Fruit fly (Drosophila melanogaster): ENCODE measurements around the gene Ravus.

Gene Ravus

dm6 chr3R:13273462-13273861, 9.6 kb upstream of the Ravus start (continued):
- no peak for TF ChIP-seq Lim3 (GFP tag; IDR thresholded peaks at IDR 0.05)
- no peak for TF ChIP-seq CG1602 (GFP tag; optimal IDR thresholded peaks at IDR 0.05)
- no peak for TF ChIP-seq CG17612 (GFP tag; IDR thresholded peaks at IDR 0.05)
- TF ChIP-seq ERR (GFP tag; optimal IDR thresholded peaks at IDR 0.05): no peak
- peak; percentile 76 for TF ChIP-seq CG12769 (tag; optimal IDR thresholded peaks at IDR 0.05)
- no peak for TF ChIP-seq NFAT (GFP tag; IDR thresholded peaks at IDR 0.05)
- peak; percentile 8 for TF ChIP-seq Med (GFP tag)
- no peak for TF ChIP-seq ems (GFP tag; optimal IDR thresholded peaks at IDR 0.05)
- no peak for TF ChIP-seq fd96Cb (tag; optimal IDR thresholded peaks at IDR 0.05)
- 0 out of 3 replicates have a peak, but pooled peaks have one; percentile 11 for TF ChIP-seq CG16813 (GFP tag; IDR thresholded peaks at IDR 0.05; ENCODE audit: partially characterized antibody)
- peak; percentile 72; the same call in 1 of the 2 replicates for TF ChIP-seq vvl (GFP tag; IDR thresholded peaks at IDR 0.05)
- TF ChIP-seq otp (GFP tag; IDR thresholded peaks at IDR 0.05): no peak
- peak; percentile 63 for TF ChIP-seq sd (tag; optimal IDR thresholded peaks at IDR 0.05)
- peak; percentile 33 for TF ChIP-seq mirr (GFP tag; optimal IDR thresholded peaks at IDR 0.05)
- TF ChIP-seq CTCF (GFP tag; optimal IDR thresholded peaks at IDR 0.05): no peak
- TF ChIP-seq CG14050 (GFP tag; IDR thresholded peaks at IDR 0.05): no peak
- no peak for TF ChIP-seq Xbp1 (GFP tag; optimal IDR thresholded peaks at IDR 0.05)
- no peak for TF ChIP-seq Oli (tag; optimal IDR thresholded peaks at IDR 0.05)
- TF ChIP-seq ken (GFP tag; IDR thresholded peaks at IDR 0.05): no peak

DNA sequence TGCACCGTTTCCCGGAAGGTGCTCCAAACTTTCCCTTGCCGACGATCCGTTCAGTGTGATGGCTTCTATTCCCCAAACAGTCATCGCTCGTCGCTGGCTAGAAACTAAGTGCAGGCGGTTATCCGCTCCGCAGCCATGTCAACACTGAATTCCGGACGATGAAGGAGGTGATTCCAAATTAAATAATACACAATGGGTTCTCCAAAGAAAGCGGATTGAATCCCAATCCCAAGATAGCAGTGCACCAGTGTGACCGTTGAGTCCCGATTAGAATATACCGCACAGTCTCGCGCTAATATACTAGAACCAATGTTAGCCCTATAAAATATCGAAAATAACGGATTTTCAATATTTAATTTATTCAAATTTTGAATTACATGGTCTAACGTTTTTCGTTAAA, 7.9 kb upstream of the Ravus start, which contains the start of gene TBC1D5:
Gene TBC1D5, minus strand, starts transcription at position 254 of the 400 bp plus-strand sequence.
- TF ChIP-seq B-H1 (GFP tag; IDR thresholded peaks at IDR 0.05) (no peak), CG6254 (GFP tag; optimal IDR thresholded peaks at IDR 0.05) (no peak), Hr3 (GFP tag; optimal IDR thresholded peaks at IDR 0.05) (no peak), CG3726 (GFP tag; IDR thresholded peaks at IDR 0.05) (no peak), CG14710 (tag; optimal IDR thresholded peaks at IDR 0.05) (peak; percentile 47), CG2116 (GFP tag; optimal IDR thresholded peaks at IDR 0.05) (peak; percentile 1), al (GFP tag; IDR thresholded peaks at IDR 0.05) (no peak), CG42726 (GFP tag; IDR thresholded peaks at IDR 0.05; ENCODE audit: partially characterized antibody) (no peak), CG11696 (GFP tag; IDR thresholded peaks at IDR 0.05) (no peak), Bgb (GFP tag; IDR thresholded peaks at IDR 0.05; ENCODE audit: partially characterized antibody) (no peak), MBD-R2 (GFP tag; IDR thresholded peaks at IDR 0.05) (peak; percentile 79), chinmo (GFP tag; IDR thresholded peaks at IDR 0.05; ENCODE audit: partially characterized antibody) (peak; percentile 44; the same call in 1 of the 4 replicates), MESR4 (GFP tag; optimal IDR thresholded peaks at IDR 0.05) (peak; percentile 79), D (optimal IDR thresholded peaks at IDR 0.05) (no peak), D (GFP tag; optimal IDR thresholded peaks at IDR 0.05) (no peak), nmo (GFP tag; optimal IDR thresholded peaks at IDR 0.05) (peak; percentile 2), CG17186 (GFP tag; optimal IDR thresholded peaks at IDR 0.05) (no peak), dpn (GFP tag; optimal IDR thresholded peaks at IDR 0.05) (no peak), CG10543 (GFP tag; optimal IDR thresholded peaks at IDR 0.05) (no peak), kni (GFP tag; optimal IDR thresholded peaks at IDR 0.05) (no peak), Nf-YC (tag; optimal IDR thresholded peaks at IDR 0.05) (no peak), BEAF-32 (GFP tag; optimal IDR thresholded peaks at IDR 0.05) (peak; percentile 22), Dbx (GFP tag; IDR thresholded peaks at IDR 0.05) (no peak), CG12659 (GFP tag; optimal IDR thresholded peaks at IDR 0.05) (no peak), twi (tag; optimal IDR thresholded peaks at IDR 0.05) (no peak), fd64A (GFP tag; optimal IDR thresholded peaks at IDR 0.05) (no peak), CG15269 (tag; optimal IDR thresholded peaks at IDR 0.05) (no peak), Dp (GFP tag; optimal IDR thresholded peaks at IDR 0.05) (peak; percentile 69), gcm (GFP tag; optimal IDR thresholded peaks at IDR 0.05) (no peak), CG16813 (GFP tag; IDR thresholded peaks at IDR 0.05; ENCODE audit: partially characterized antibody) (no peak), NFAT (GFP tag; IDR thresholded peaks at IDR 0.05) (no peak), exex (tag; optimal IDR thresholded peaks at IDR 0.05) (no peak), bbx (GFP tag; IDR thresholded peaks at IDR 0.05; ENCODE audit: partially characterized antibody) (no peak), hth (optimal IDR thresholded peaks at IDR 0.05) (no peak)
